Fruit fly (Drosophila melanogaster) whole organism, wandering third instar larva: ENCODE data around the gene CG43915.

Experiments
- CG32264 ChIP-seq: fragments of 200-800 bp; sonication (Bioruptor generic); optimal IDR thresholded peaks from 2 replicates; lab custom pipeline; 2016; ENCODE audit warnings: missing biosample characterization, missing genetic modification characterization
- Dfd ChIP-seq: fragments of >200 bp; optimal IDR thresholded peaks from 2 replicates; lab custom pipeline; 2017; ENCODE audit warnings: missing biosample characterization, missing genetic modification characterization
- HLH106 ChIP-seq: fragments of 200-800 bp; optimal IDR thresholded peaks from 3 replicates; lab custom pipeline; 2019; ENCODE audit warnings: missing biosample characterization, mild to moderate bottlenecking, missing genetic modification characterization, moderate library complexity
- Myc ChIP-seq: fragments of >200 bp; optimal IDR thresholded peaks from 2 replicates; lab custom pipeline; 2017
- N ChIP-seq: fragments of >200 bp; optimal IDR thresholded peaks from 2 replicates; lab custom pipeline; 2018; ENCODE audit warnings: missing biosample characterization, missing external identifiers, missing genetic modification characterization
- br ChIP-seq: fragments of 200-800 bp; sonication (Bioruptor generic); optimal IDR thresholded peaks from 2 replicates; lab custom pipeline; 2016; ENCODE audit warnings: missing biosample characterization, missing genetic modification characterization
- dl ChIP-seq, 2 experiments: fragments of 175-275, 200-275 bp in 1 of 2; fragments of 200-275 bp in 1 of 2; sonication (Bioruptor generic); optimal IDR thresholded peaks; lab custom pipeline; 2018; ENCODE audit warnings: mild to moderate bottlenecking in 2 of 2, missing biosample characterization in 2 of 2, missing genetic modification characterization in 2 of 2, moderate library complexity in 2 of 2; ENCODE audit not compliant: partially characterized antibody in 2 of 2, insufficient read depth in 1 of 2
- dsf ChIP-seq: sonication (Bioruptor generic); optimal IDR thresholded peaks from 2 replicates; lab custom pipeline; 2016; ENCODE audit warnings: missing biosample characterization, missing genetic modification characterization, borderline replicate concordance
- fru ChIP-seq: fragments of 200-800 bp; sonication (Bioruptor generic); optimal IDR thresholded peaks from 3 replicates; lab custom pipeline; 2016; ENCODE audit warnings: missing biosample characterization, mild to moderate bottlenecking, missing genetic modification characterization
- h ChIP-seq: fragments of 200-800 bp; sonication (Bioruptor generic); optimal IDR thresholded peaks from 3 replicates; lab custom pipeline; 2016; ENCODE audit warnings: missing biosample characterization, mild to moderate bottlenecking, missing genetic modification characterization
- jim ChIP-seq: fragments of 175-275, 200-325 bp; sonication (Bioruptor generic); optimal IDR thresholded peaks from 2 replicates; lab custom pipeline; 2016; ENCODE audit warnings: missing biosample characterization, mild to moderate bottlenecking, missing genetic modification characterization
- psq ChIP-seq: fragments of 200-800 bp; sonication (Bioruptor generic); optimal IDR thresholded peaks from 3 replicates; lab custom pipeline; 2017; ENCODE audit warnings: missing biosample characterization, mild to moderate bottlenecking, missing genetic modification characterization, moderate library complexity
- usp ChIP-seq: fragments of >200 bp; optimal IDR thresholded peaks from 2 replicates; lab custom pipeline; 2017; ENCODE audit warnings: missing biosample characterization, missing genetic modification characterization
- woc ChIP-seq: sonication (Bioruptor generic); optimal IDR thresholded peaks from 2 replicates; lab custom pipeline; 2016; ENCODE audit warnings: missing biosample characterization, mild to moderate bottlenecking, missing genetic modification characterization

DNA sequence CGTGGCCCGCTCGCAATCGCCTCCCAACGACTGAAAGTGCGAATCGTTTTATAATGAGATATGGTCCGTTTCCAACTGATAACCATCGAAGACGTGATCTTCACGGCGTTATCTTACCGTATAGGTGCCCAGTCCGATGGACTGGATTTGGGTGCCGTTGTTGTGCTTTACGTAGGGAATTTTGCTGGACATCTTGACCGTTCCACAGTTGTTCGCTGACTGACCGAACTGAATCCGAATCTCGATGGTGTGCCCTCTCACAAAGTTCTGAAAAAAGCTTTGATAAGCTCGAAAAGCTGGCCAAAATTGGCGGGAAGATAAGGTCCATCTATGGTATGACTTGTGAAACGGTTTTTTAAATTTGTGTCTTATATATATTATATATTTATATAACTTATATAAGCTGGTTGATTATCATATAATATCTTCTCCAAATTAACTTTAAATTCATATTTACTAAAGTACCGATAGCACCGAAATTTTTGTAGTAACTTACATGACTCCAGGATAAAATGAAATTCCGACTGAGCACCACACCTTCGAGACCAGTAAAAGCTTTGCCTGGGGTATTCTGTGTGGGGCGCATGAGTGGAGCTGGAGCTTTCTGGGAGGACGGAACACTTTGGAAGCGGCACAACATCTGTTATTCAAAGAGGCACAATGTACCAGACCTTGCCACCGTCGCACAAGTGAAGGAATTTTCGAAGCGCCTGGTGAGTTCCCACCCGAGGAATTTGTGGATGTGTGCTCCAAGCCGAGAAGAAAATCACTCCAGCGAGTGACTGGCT lies 30.3 kb upstream of the CG43915 start, which contains the start of the genes CG10863 and CG14982:
- TF ChIP-seq usp (GFP tag; lab: Kevin White, UChicago), result no peak
- no peak for TF ChIP-seq psq (GFP tag; lab: Kevin White, UChicago)
- no peak for TF ChIP-seq N
- no peak for TF ChIP-seq dsf (GFP tag; lab: Kevin White, UChicago)
- TF ChIP-seq Myc (lab: Kevin White, UChicago), result no peak
- TF ChIP-seq h (GFP tag; lab: Kevin White, UChicago), result peak; percentile 47
- no peak for TF ChIP-seq fru (GFP tag; lab: Kevin White, UChicago)
- TF ChIP-seq dl (GFP tag; optimal IDR thresholded peaks at IDR 0.05; lab: Kevin White, UChicago; ENCODE audit: insufficient read depth in 1 of 2, partially characterized antibody in 2 of 2), result no peak
- no peak for TF ChIP-seq Dfd (GFP tag; lab: Kevin White, UChicago)
- TF ChIP-seq CG32264, result no peak
- TF ChIP-seq HLH106 (tag; lab: Kevin White, UChicago), result no peak
- no peak for TF ChIP-seq woc (GFP tag; lab: Kevin White, UChicago)
- no peak for TF ChIP-seq jim (GFP tag; lab: Kevin White, UChicago)
- TF ChIP-seq br (GFP tag; lab: Kevin White, UChicago), result peak; percentile 35
